Worm (Caenorhabditis elegans) whole organism, late embryonic: ENCODE measurements around the gene mpk-1.

Experiments
- C08G9.2 ChIP-seq: sonication (generic microtip); optimal IDR thresholded peaks from 2 replicates; lab custom pipeline; 2016; ENCODE audit warnings: mild to moderate bottlenecking, missing genetic modification characterization, moderate library complexity, missing compliant biosample characterization
- Y22D7AL.16 ChIP-seq: sonication (generic microtip); optimal IDR thresholded peaks from 2 replicates; lab custom pipeline; 2016; ENCODE audit warnings: missing genetic modification characterization, missing compliant biosample characterization
- ceh-18 ChIP-seq: sonication (generic microtip); optimal IDR thresholded peaks from 2 replicates; lab custom pipeline; 2016; ENCODE audit warnings: missing genetic modification characterization, missing compliant biosample characterization
- ceh-19 ChIP-seq: fragments of 200-800 bp; sonication (Bioruptor generic); optimal IDR thresholded peaks from 2 replicates; lab custom pipeline; 2018; ENCODE audit warnings: mild to moderate bottlenecking, missing genetic modification characterization, missing compliant biosample characterization
- ceh-24 ChIP-seq: sonication (generic microtip); optimal IDR thresholded peaks from 2 replicates; lab custom pipeline; 2016; ENCODE audit warnings: mild to moderate bottlenecking, missing genetic modification characterization, missing compliant biosample characterization
- ceh-30 ChIP-seq: fragments of 150-350 bp; optimal IDR thresholded peaks from 2 replicates; lab custom pipeline; 2014; ENCODE audit warnings: missing biosample characterization, missing genetic modification characterization
- ceh-31 ChIP-seq: sonication (generic microtip); optimal IDR thresholded peaks from 2 replicates; lab custom pipeline; 2016; ENCODE audit warnings: missing genetic modification characterization, missing compliant biosample characterization
- ceh-48 ChIP-seq: sonication (generic microtip); optimal IDR thresholded peaks from 2 replicates; lab custom pipeline; 2016; ENCODE audit warnings: missing genetic modification characterization, inconsistent platforms, missing compliant biosample characterization
- ceh-6 ChIP-seq: fragments of 200-800 bp; sonication (Bioruptor generic); optimal IDR thresholded peaks from 2 replicates; lab custom pipeline; 2018; ENCODE audit warnings: mild to moderate bottlenecking, missing genetic modification characterization, missing compliant biosample characterization
- che-1 ChIP-seq: sonication (generic microtip); optimal IDR thresholded peaks from 2 replicates; lab custom pipeline; 2016; ENCODE audit warnings: mild to moderate bottlenecking, missing genetic modification characterization, missing compliant biosample characterization
- dmd-4 ChIP-seq: sonication (generic microtip); optimal IDR thresholded peaks from 2 replicates; lab custom pipeline; 2016; ENCODE audit warnings: borderline replicate concordance, missing genetic modification characterization, missing compliant biosample characterization
- elt-2 ChIP-seq: sonication (generic microtip); optimal IDR thresholded peaks from 2 replicates; lab custom pipeline; 2016; ENCODE audit warnings: missing genetic modification reagents, missing genetic modification characterization, missing compliant biosample characterization
- fax-1 ChIP-seq: sonication (generic microtip); optimal IDR thresholded peaks from 2 replicates; lab custom pipeline; 2016; ENCODE audit warnings: missing genotype, missing genetic modification characterization, missing compliant biosample characterization
- fkh-10 ChIP-seq: fragments of 150-350 bp; optimal IDR thresholded peaks from 2 replicates; lab custom pipeline; 2014; ENCODE audit warnings: missing biosample characterization, missing genetic modification reagents, missing genetic modification characterization
- hlh-13 ChIP-seq: fragments of 200-800 bp; sonication (Bioruptor generic); optimal IDR thresholded peaks from 2 replicates; lab custom pipeline; 2018; ENCODE audit warnings: mild to moderate bottlenecking, missing genetic modification characterization, missing compliant biosample characterization
- hlh-15 ChIP-seq: sonication (generic microtip); optimal IDR thresholded peaks from 2 replicates; lab custom pipeline; 2016; ENCODE audit warnings: missing genetic modification characterization, missing compliant biosample characterization
- hlh-30 ChIP-seq: sonication (generic microtip); optimal IDR thresholded peaks from 2 replicates; lab custom pipeline; 2017; ENCODE audit warnings: antibody characterized with exemption, missing genetic modification characterization, missing compliant biosample characterization; ENCODE audit not compliant: insufficient read depth
- hlh-6 ChIP-seq: sonication (generic microtip); optimal IDR thresholded peaks from 2 replicates; lab custom pipeline; 2016; ENCODE audit warnings: missing genotype, missing genetic modification characterization, missing compliant biosample characterization
- lim-6 ChIP-seq: sonication (generic microtip); optimal IDR thresholded peaks from 2 replicates; lab custom pipeline; 2016; ENCODE audit warnings: missing genetic modification characterization, missing compliant biosample characterization
- nfya-1 ChIP-seq: sonication (generic microtip); optimal IDR thresholded peaks from 2 replicates; lab custom pipeline; 2017; ENCODE audit warnings: missing genetic modification characterization, mild to moderate bottlenecking, missing compliant biosample characterization, antibody characterized with exemption, moderate library complexity
- nhr-11 ChIP-seq: fragments of 150-350 bp; optimal IDR thresholded peaks from 2 replicates; lab custom pipeline; 2014; ENCODE audit warnings: missing biosample characterization, missing genetic modification characterization
- nhr-232 ChIP-seq: sonication (generic microtip); optimal IDR thresholded peaks from 2 replicates; lab custom pipeline; 2016; ENCODE audit warnings: missing genetic modification characterization, missing compliant biosample characterization
- npax-4 ChIP-seq: sonication (generic microtip); optimal IDR thresholded peaks from 2 replicates; lab custom pipeline; 2016; ENCODE audit warnings: missing genetic modification characterization, missing compliant biosample characterization
- pqm-1 ChIP-seq: sonication (generic microtip); optimal IDR thresholded peaks from 2 replicates; lab custom pipeline; 2016; ENCODE audit warnings: missing genetic modification characterization, missing compliant biosample characterization
- rnt-1 ChIP-seq: sonication (generic microtip); optimal IDR thresholded peaks from 2 replicates; lab custom pipeline; 2016; ENCODE audit warnings: missing genetic modification characterization, missing compliant biosample characterization
- sox-2 ChIP-seq: fragments of 200-800 bp; sonication (Bioruptor generic); IDR thresholded peaks from 2 replicates; pipeline ENCODE4 v1.3.6; 2022; ENCODE audit warnings: missing genetic modification reagents, missing genetic modification characterization, missing compliant biosample characterization
- sox-4 ChIP-seq: sonication (generic microtip); optimal IDR thresholded peaks from 2 replicates; lab custom pipeline; 2017; ENCODE audit warnings: mild to moderate bottlenecking, missing genetic modification characterization, inconsistent platforms, missing compliant biosample characterization
- syd-9 ChIP-seq: sonication (generic microtip); optimal IDR thresholded peaks from 2 replicates; lab custom pipeline; 2016; ENCODE audit warnings: mild to moderate bottlenecking, missing genetic modification characterization, moderate library complexity, missing compliant biosample characterization
- tbx-2 ChIP-seq: sonication (generic microtip); optimal IDR thresholded peaks from 2 replicates; lab custom pipeline; 2016; ENCODE audit warnings: missing genetic modification characterization, missing compliant biosample characterization
- tbx-7 ChIP-seq: sonication (generic microtip); optimal IDR thresholded peaks from 2 replicates; lab custom pipeline; 2016; ENCODE audit warnings: missing genotype, missing genetic modification characterization, missing compliant biosample characterization
- ttx-3 ChIP-seq: sonication (generic microtip); optimal IDR thresholded peaks from 2 replicates; lab custom pipeline; 2016; ENCODE audit warnings: missing genetic modification reagents, missing genetic modification characterization, missing compliant biosample characterization
- unc-3 ChIP-seq, 2 experiments: fragments of 200-800 bp in 1 of 2; sonication (Bioruptor generic) in 1 of 2; sonication (generic microtip) in 1 of 2; conservative IDR thresholded peaks in 1 of 2; optimal IDR thresholded peaks in 1 of 2; 2 replicates each; pipeline versions ENCODE4 v1.3.6 to Lab custom; 2016 to 2022; ENCODE audit warnings: missing compliant biosample characterization in 2 of 2, missing genetic modification characterization in 2 of 2, missing genetic modification reagents in 1 of 2
- unc-42 ChIP-seq: sonication (generic microtip); optimal IDR thresholded peaks from 2 replicates; lab custom pipeline; 2016; ENCODE audit warnings: missing genotype, missing genetic modification characterization, missing compliant biosample characterization
- unc-55 ChIP-seq: sonication (generic microtip); optimal IDR thresholded peaks from 2 replicates; lab custom pipeline; 2017; ENCODE audit warnings: missing biosample characterization, missing genetic modification reagents, missing genetic modification characterization
- unc-86 ChIP-seq: sonication (generic microtip); optimal IDR thresholded peaks from 2 replicates; lab custom pipeline; 2016; ENCODE audit warnings: missing genetic modification characterization, missing compliant biosample characterization
- zip-5 ChIP-seq: sonication (generic microtip); optimal IDR thresholded peaks from 2 replicates; lab custom pipeline; 2016; ENCODE audit warnings: missing genetic modification characterization, missing compliant biosample characterization
- ztf-16 ChIP-seq: sonication (generic microtip); optimal IDR thresholded peaks from 2 replicates; lab custom pipeline; 2017; ENCODE audit warnings: missing genetic modification characterization, missing compliant biosample characterization

The mpk-1 gene

DNA sequence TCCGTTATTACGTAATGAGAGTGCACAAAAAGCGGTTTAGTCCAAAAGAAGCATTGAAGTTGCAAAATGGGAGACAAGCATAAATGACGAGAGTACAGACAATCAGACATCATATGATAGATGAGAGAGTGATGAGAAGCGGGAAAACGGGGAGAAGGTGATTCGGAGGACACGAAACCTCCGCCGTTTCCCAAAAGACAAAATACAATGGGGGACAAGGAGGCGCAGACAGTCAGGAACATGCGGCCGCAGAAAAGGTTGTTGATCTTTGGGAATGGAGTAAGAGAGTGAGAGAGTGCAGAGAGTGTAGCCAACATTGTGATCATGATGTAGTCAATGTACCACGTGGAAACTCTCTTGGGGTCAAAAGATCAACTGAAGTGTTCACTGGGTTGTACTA lies 9.8 kb upstream of the mpk-1 start (continued):
- TF ChIP-seq hlh-15 (no peak), nhr-232 (tag; lab: Kevin White, UChicago) (no peak), hlh-13 (GFP tag; lab: Kevin White, UChicago) (no peak), pqm-1 (tag; lab: Kevin White, UChicago) (peak; percentile 81), ceh-24 (tag; lab: Kevin White, UChicago) (no peak), syd-9 (tag; lab: Kevin White, UChicago) (peak; percentile 38), tbx-7 (tag; lab: Kevin White, UChicago) (peak; percentile 5), ceh-19 (peak; percentile 28), dmd-4 (tag; lab: Kevin White, UChicago) (no peak), Y22D7AL.16 (tag; lab: Kevin White, UChicago) (no peak), rnt-1 (tag; lab: Kevin White, UChicago) (peak; percentile 92), sox-2 (GFP tag; lab: Robert Waterston, UW) (no peak), unc-55 (GFP tag; lab: Kevin White, UChicago) (peak; percentile 85), unc-42 (tag; lab: Kevin White, UChicago) (peak; percentile 59), ceh-31 (tag; lab: Kevin White, UChicago) (peak; percentile 80), unc-3 (GFP tag; conservative IDR thresholded peaks at IDR 0.05; lab: Robert Waterston, UW) (no peak), unc-3 (tag; optimal IDR thresholded peaks at IDR 0.05; lab: Kevin White, UChicago) (no peak), fax-1 (peak; percentile 1), ceh-48 (tag; lab: Kevin White, UChicago) (no peak), npax-4 (tag; lab: Kevin White, UChicago) (no peak), ceh-18 (tag; lab: Kevin White, UChicago) (peak; percentile 93), ttx-3 (tag; lab: Kevin White, UChicago) (no peak), nhr-11 (tag; lab: Kevin White, UChicago) (peak; percentile 91), che-1 (no peak), lim-6 (peak; percentile 27), fkh-10 (GFP tag; lab: Kevin White, UChicago) (no peak), C08G9.2 (tag; lab: Kevin White, UChicago) (peak; percentile 59), hlh-30 (tag; lab: Kevin White, UChicago) (peak; percentile 93), elt-2 (tag; lab: Kevin White, UChicago) (no peak), hlh-6 (tag; lab: Kevin White, UChicago) (no peak), zip-5 (tag; lab: Kevin White, UChicago) (no peak)
- TF ChIP-seq, all 69 proteins: peak for 28

DNA sequence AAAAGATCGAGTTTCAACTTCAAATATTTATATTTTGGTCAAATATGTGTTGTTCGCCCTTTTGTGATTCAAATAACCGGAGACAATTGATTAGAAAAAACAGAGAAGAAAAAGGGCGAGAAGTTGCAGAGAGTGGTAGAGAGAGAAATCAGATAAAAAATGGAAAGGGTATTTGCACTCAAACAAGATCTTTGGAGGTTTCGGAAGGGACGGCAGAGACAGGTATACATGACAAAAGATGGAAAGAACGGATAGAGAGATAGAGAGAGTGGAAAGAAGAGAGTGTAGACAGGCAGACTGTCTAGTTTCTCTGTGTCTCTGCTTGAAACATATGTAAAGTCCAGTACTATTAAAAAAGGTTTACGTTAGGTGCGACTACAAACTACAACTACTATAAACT lies 8.3 kb upstream of the mpk-1 start:
- TF ChIP-seq ceh-30 (no peak), unc-86 (no peak), ztf-16 (tag; lab: Kevin White, UChicago) (no peak), tbx-7 (tag; lab: Kevin White, UChicago) (no peak), sox-4 (tag; lab: Kevin White, UChicago) (no peak), tbx-2 (tag; lab: Kevin White, UChicago) (peak; percentile 24), hlh-13 (GFP tag; lab: Kevin White, UChicago) (no peak)

DNA sequence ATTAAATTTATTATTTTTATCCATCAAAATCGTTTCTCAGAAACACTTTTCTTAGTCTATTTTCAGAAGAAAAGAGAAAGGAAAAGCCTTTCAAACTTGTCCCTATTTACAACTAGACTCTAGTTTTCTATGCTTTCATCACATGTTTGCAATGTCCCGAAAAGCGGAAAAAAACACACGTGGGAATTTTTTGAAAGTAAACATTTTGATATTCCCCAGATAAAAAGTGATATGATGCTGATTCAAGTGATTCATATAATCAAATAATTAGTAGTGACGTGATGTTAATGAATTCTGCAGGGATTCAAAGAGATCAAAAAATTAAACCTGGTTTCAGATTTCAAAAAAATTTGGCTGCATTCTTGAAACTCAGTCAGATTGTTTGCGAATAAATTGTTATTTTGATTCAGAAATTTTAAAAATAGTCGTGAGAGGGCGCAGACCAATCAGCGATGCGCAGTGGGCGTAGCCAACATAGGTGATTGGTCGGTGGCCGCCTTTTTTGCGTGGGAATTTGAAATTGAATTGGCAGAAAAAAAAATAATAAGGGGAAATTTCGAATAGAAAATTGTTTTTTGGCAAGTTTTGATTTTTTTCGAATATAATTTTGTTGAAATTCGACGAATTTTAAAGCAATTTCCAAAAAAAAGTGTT lies 6.9 kb upstream of the mpk-1 start:
- TF ChIP-seq unc-42 (tag; lab: Kevin White, UChicago) (no peak), ceh-31 (tag; lab: Kevin White, UChicago) (no peak), ceh-6 (no peak), nfya-1 (tag; lab: Kevin White, UChicago) (peak; percentile 88)
